Fruit fly (Drosophila melanogaster) whole organism, embryonic: ENCODE data around the gene Cp190.

ENCODE experiments used
- Abd-B ChIP-seq: fragments of 200-800 bp; sonication (Bioruptor generic); optimal IDR thresholded peaks from 2 replicates; lab custom pipeline; 2018; ENCODE audit warnings: missing biosample characterization, mild to moderate bottlenecking, missing genetic modification characterization, moderate library complexity
- Atf-2 ChIP-seq: fragments of 200-800 bp; sonication (Bioruptor generic); optimal IDR thresholded peaks from 2 replicates; lab custom pipeline; 2016; ENCODE audit warnings: missing biosample characterization, missing genetic modification characterization
- Awh ChIP-seq: fragments of 200-800 bp; sonication (Bioruptor generic); IDR thresholded peaks from 2 replicates; pipeline ENCODE4, ENCODE4 v1.3.6; 2022; ENCODE audit warnings: missing biosample characterization, missing genetic modification characterization
- BtbVII ChIP-seq: fragments of 200-800 bp; sonication (Bioruptor generic); optimal IDR thresholded peaks from 3 replicates; lab custom pipeline; 2017; ENCODE audit warnings: missing biosample characterization, mild to moderate bottlenecking, missing genetic modification characterization
- CG10462 ChIP-seq: fragments of 200-800 bp; sonication (Bioruptor generic); optimal IDR thresholded peaks from 2 replicates; lab custom pipeline; 2016; ENCODE audit warnings: missing biosample characterization, missing genetic modification characterization
- CG10979 ChIP-seq: fragments of 200-800 bp; sonication (Bioruptor generic); optimal IDR thresholded peaks from 2 replicates; lab custom pipeline; 2018; ENCODE audit warnings: missing biosample characterization, mild to moderate bottlenecking, missing genetic modification characterization, moderate library complexity
- CG12659 ChIP-seq: fragments of 200-800 bp; sonication (Bioruptor generic); optimal IDR thresholded peaks from 3 replicates; lab custom pipeline; 2017; ENCODE audit warnings: mild to moderate bottlenecking, missing biosample characterization, missing genetic modification reagents, missing genetic modification characterization
- CG13287 ChIP-seq: fragments of 200-800 bp; sonication (Bioruptor generic); IDR thresholded peaks from 2 replicates; pipeline ENCODE4 v1.3.6; 2022; ENCODE audit warnings: missing biosample characterization, missing genetic modification characterization; ENCODE audit not compliant: partially characterized antibody
- CG14710 ChIP-seq: fragments of 200-800 bp; sonication (Bioruptor generic); optimal IDR thresholded peaks from 3 replicates; lab custom pipeline; 2019; ENCODE audit warnings: missing biosample characterization, mild to moderate bottlenecking, missing genetic modification characterization, moderate library complexity
- CG1602 ChIP-seq: fragments of 200-800 bp; sonication (Bioruptor generic); optimal IDR thresholded peaks from 3 replicates; lab custom pipeline; 2016; ENCODE audit warnings: missing biosample characterization, missing genetic modification characterization
- CG16863 ChIP-seq: fragments of 200-800 bp; sonication (Bioruptor generic); optimal IDR thresholded peaks from 3 replicates; lab custom pipeline; 2016; ENCODE audit warnings: missing biosample characterization, missing genetic modification characterization
- CG2678 ChIP-seq: fragments of 200-800 bp; sonication (Bioruptor generic); optimal IDR thresholded peaks from 3 replicates; lab custom pipeline; 2019; ENCODE audit warnings: missing biosample characterization, mild to moderate bottlenecking, missing genetic modification characterization, moderate library complexity
- CG3065 ChIP-seq: fragments of 200-800 bp; sonication (Bioruptor generic); optimal IDR thresholded peaks from 2 replicates; lab custom pipeline; 2016; ENCODE audit warnings: missing biosample characterization, missing genetic modification characterization
- CG32772 ChIP-seq: fragments of 200-800 bp; sonication (Bioruptor generic); IDR thresholded peaks from 2 replicates; pipeline ENCODE4 v1.3.6; 2022; ENCODE audit warnings: missing biosample characterization, missing genetic modification characterization
- CG3726 ChIP-seq: fragments of 200-800 bp; sonication (Bioruptor generic); IDR thresholded peaks from 3 replicates; pipeline ENCODE4, ENCODE4 v1.3.6; 2022; ENCODE audit warnings: missing biosample characterization, missing genetic modification characterization
- CG3847 ChIP-seq: fragments of 200-800 bp; sonication (Bioruptor generic); IDR thresholded peaks from 2 replicates; pipeline ENCODE4 v1.3.6; 2022; ENCODE audit warnings: missing biosample characterization, missing genetic modification characterization
- CG4854 ChIP-seq: fragments of 200-800 bp; sonication (Bioruptor generic); optimal IDR thresholded peaks from 2 replicates; lab custom pipeline; 2016; ENCODE audit warnings: missing biosample characterization, missing genetic modification characterization, inconsistent platforms
- CG6654 ChIP-seq: fragments of 200-800 bp; sonication (Bioruptor generic); optimal IDR thresholded peaks from 2 replicates; lab custom pipeline; 2017; ENCODE audit warnings: missing biosample characterization, mild to moderate bottlenecking, missing genetic modification characterization
- CG8290 ChIP-seq, 3 experiments: fragments of 200-800 bp; sonication (Bioruptor generic); optimal IDR thresholded peaks; 2 replicates each; lab custom pipeline; 2016 to 2019; ENCODE audit warnings: missing biosample characterization in 3 of 3, missing genetic modification characterization in 3 of 3, mild to moderate bottlenecking in 2 of 3, moderate library complexity in 1 of 3
- CG9215 ChIP-seq: fragments of 200-800 bp; sonication (Bioruptor generic); IDR thresholded peaks from 2 replicates; pipeline ENCODE4 v1.3.6; 2022; ENCODE audit warnings: missing biosample characterization, missing genetic modification characterization
- CG9609 ChIP-seq: fragments of 200-800 bp; sonication (Bioruptor generic); optimal IDR thresholded peaks from 3 replicates; lab custom pipeline; 2016; ENCODE audit warnings: missing biosample characterization, missing genetic modification characterization
- CTCF ChIP-seq: fragments of 200-800 bp; sonication (Bioruptor generic); optimal IDR thresholded peaks from 2 replicates; lab custom pipeline; 2017; ENCODE audit warnings: missing biosample characterization, mild to moderate bottlenecking, missing genetic modification characterization, moderate library complexity
- CoRest ChIP-seq: fragments of 200-800 bp; sonication (Bioruptor generic); optimal IDR thresholded peaks from 3 replicates; lab custom pipeline; 2018; ENCODE audit warnings: missing biosample characterization, mild to moderate bottlenecking, missing genetic modification characterization, moderate library complexity
- CrebB ChIP-seq: fragments of 200-800 bp; sonication (Bioruptor generic); optimal IDR thresholded peaks from 3 replicates; lab custom pipeline; 2018; ENCODE audit warnings: missing biosample characterization, mild to moderate bottlenecking, missing genetic modification characterization
- D ChIP-seq, 2 experiments: fragments of 200-800 bp in 1 of 2; fragments of >200 bp in 1 of 2; sonication (Bioruptor generic) in 1 of 2; optimal IDR thresholded peaks; 2 replicates in 1 of 2; 3 replicates in 1 of 2; lab custom pipeline; 2017; ENCODE audit warnings: mild to moderate bottlenecking in 1 of 2, missing biosample characterization in 1 of 2, missing genetic modification characterization in 1 of 2, missing genetic modification reagents in 1 of 2
- HmgD ChIP-seq: fragments of 200-800 bp; sonication (Bioruptor generic); optimal IDR thresholded peaks from 3 replicates; lab custom pipeline; 2016; ENCODE audit warnings: missing biosample characterization, missing genetic modification characterization
- Lim3 ChIP-seq: fragments of 200-800 bp; sonication (Bioruptor generic); IDR thresholded peaks from 2 replicates; pipeline ENCODE4 v1.3.6; 2022; ENCODE audit warnings: missing biosample characterization, missing genetic modification characterization
- Max ChIP-seq: fragments of 200-800 bp; sonication (Bioruptor generic); optimal IDR thresholded peaks from 2 replicates; lab custom pipeline; 2016; ENCODE audit warnings: missing biosample characterization, mild to moderate bottlenecking, missing genetic modification characterization
- Meics ChIP-seq: fragments of 200-800 bp; sonication (Bioruptor generic); optimal IDR thresholded peaks from 2 replicates; lab custom pipeline; 2017; ENCODE audit warnings: missing biosample characterization, mild to moderate bottlenecking, missing genetic modification characterization
- Sry-δ ChIP-seq: fragments of 200-800 bp; sonication (Bioruptor generic); optimal IDR thresholded peaks from 2 replicates; lab custom pipeline; 2016; ENCODE audit warnings: missing biosample characterization, missing genetic modification characterization
- Stat92E ChIP-seq, 3 experiments: fragments of >200 bp in 2 of 3; fragments of 200-800 bp in 1 of 3; sonication (Bioruptor generic) in 1 of 3; optimal IDR thresholded peaks; 2 replicates each; lab custom pipeline; 2017 to 2019; ENCODE audit warnings: missing biosample characterization in 3 of 3, missing genetic modification characterization in 3 of 3, mild to moderate bottlenecking in 1 of 3, moderate library complexity in 1 of 3
- Taf1 ChIP-seq: fragments of 200-800 bp; sonication (Bioruptor generic); IDR thresholded peaks from 2 replicates; pipeline ENCODE4 v1.3.6; 2022; ENCODE audit warnings: missing biosample characterization, missing genetic modification characterization
- YL-1 ChIP-seq: fragments of 200-800 bp; sonication (Bioruptor generic); optimal IDR thresholded peaks from 3 replicates; lab custom pipeline; 2017; ENCODE audit warnings: missing biosample characterization, mild to moderate bottlenecking, missing genetic modification characterization
- az2 ChIP-seq: fragments of 200-800 bp; sonication (Bioruptor generic); optimal IDR thresholded peaks from 3 replicates; lab custom pipeline; 2016; ENCODE audit warnings: missing biosample characterization, missing genetic modification characterization
- cg ChIP-seq: fragments of 200-800 bp; sonication (Bioruptor generic); optimal IDR thresholded peaks from 3 replicates; lab custom pipeline; 2019; ENCODE audit warnings: missing biosample characterization, mild to moderate bottlenecking, missing genetic modification characterization, moderate library complexity
- chinmo ChIP-seq: fragments of 200-800 bp; sonication (Bioruptor generic); IDR thresholded peaks from 4 replicates; pipeline ENCODE4 v1.3.6; 2022; ENCODE audit warnings: missing biosample characterization, missing genetic modification characterization; ENCODE audit not compliant: partially characterized antibody
- corto ChIP-seq: fragments of 200-800 bp; sonication (Bioruptor generic); optimal IDR thresholded peaks from 2 replicates; lab custom pipeline; 2016; ENCODE audit warnings: missing biosample characterization, mild to moderate bottlenecking, missing genetic modification characterization, moderate library complexity
- dati ChIP-seq: fragments of 200-800 bp; sonication (Bioruptor generic); IDR thresholded peaks from 2 replicates; pipeline ENCODE4 v1.3.6; 2022; ENCODE audit warnings: missing biosample characterization, missing genetic modification characterization
- dpn ChIP-seq, 2 experiments: fragments of 200-800 bp; sonication (Bioruptor generic); optimal IDR thresholded peaks; 3 replicates each; lab custom pipeline; 2016; ENCODE audit warnings: missing biosample characterization in 2 of 2, missing genetic modification characterization in 2 of 2
- fd96Cb ChIP-seq: fragments of 200-800 bp; sonication (Bioruptor generic); optimal IDR thresholded peaks from 2 replicates; lab custom pipeline; 2018; ENCODE audit warnings: missing biosample characterization, mild to moderate bottlenecking, missing genetic modification characterization, moderate library complexity
- gce ChIP-seq: fragments of 200-800 bp; sonication (Bioruptor generic); IDR thresholded peaks from 3 replicates; pipeline ENCODE4 v1.3.6; 2022; ENCODE audit warnings: missing biosample characterization, missing genetic modification characterization
- gfzf ChIP-seq: fragments of 200-800 bp; sonication (Bioruptor generic); optimal IDR thresholded peaks from 2 replicates; lab custom pipeline; 2016; ENCODE audit warnings: missing biosample characterization, mild to moderate bottlenecking, missing genetic modification characterization, moderate library complexity
- kay ChIP-seq: fragments of 200-800 bp; sonication (Bioruptor generic); optimal IDR thresholded peaks from 2 replicates; lab custom pipeline; 2016; ENCODE audit warnings: missing biosample characterization, missing genetic modification characterization
- knrl ChIP-seq: fragments of 200-800 bp; sonication (Bioruptor generic); IDR thresholded peaks from 3 replicates; pipeline ENCODE4 v1.3.6; 2022; ENCODE audit warnings: missing biosample characterization, missing genetic modification characterization; ENCODE audit not compliant: partially characterized antibody
- lmd ChIP-seq: fragments of 200-800 bp; sonication (Bioruptor generic); IDR thresholded peaks from 2 replicates; pipeline ENCODE4 v1.3.6; 2022; ENCODE audit warnings: missing biosample characterization, missing genetic modification characterization
- nerfin-1 ChIP-seq: fragments of 200-800 bp; sonication (Bioruptor generic); optimal IDR thresholded peaks from 3 replicates; lab custom pipeline; 2019; ENCODE audit warnings: missing biosample characterization, mild to moderate bottlenecking, missing genetic modification characterization, moderate library complexity
- onecut ChIP-seq: fragments of 200-800 bp; sonication (Bioruptor generic); IDR thresholded peaks from 2 replicates; pipeline ENCODE4 v1.3.6; 2022; ENCODE audit warnings: missing biosample characterization, missing genetic modification characterization
- pita ChIP-seq: fragments of 200-800 bp; sonication (Bioruptor generic); optimal IDR thresholded peaks from 2 replicates; lab custom pipeline; 2017; ENCODE audit warnings: missing biosample characterization, mild to moderate bottlenecking, missing genetic modification characterization
- stc ChIP-seq: fragments of 200-800 bp; sonication (Bioruptor generic); IDR thresholded peaks from 2 replicates; pipeline ENCODE4 v1.3.6; 2022; ENCODE audit warnings: missing biosample characterization, missing genetic modification characterization
- wek ChIP-seq: fragments of 200-800 bp; sonication (Bioruptor generic); optimal IDR thresholded peaks from 3 replicates; lab custom pipeline; 2018; ENCODE audit warnings: missing biosample characterization, mild to moderate bottlenecking, missing genetic modification characterization, moderate library complexity
- zf30C ChIP-seq: fragments of 200-800 bp; sonication (Bioruptor generic); optimal IDR thresholded peaks from 3 replicates; lab custom pipeline; 2018; ENCODE audit warnings: missing biosample characterization, mild to moderate bottlenecking, missing genetic modification characterization

The Cp190 gene

dm6 chr3R:15287763-15288162 lies 12.7 kb upstream of the Cp190 start (continued):
- TF ChIP-seq gce (GFP tag; lab: Robert Waterston, UW) (no peak), CG10462 (GFP tag; lab: Kevin White, UChicago) (peak; percentile 82), lmd (no peak), zf30C (GFP tag; lab: Kevin White, UChicago) (peak; percentile 23), onecut (GFP tag; lab: Robert Waterston, UW) (no peak), gfzf (GFP tag; lab: Kevin White, UChicago) (peak; percentile 97), CG8290 (GFP tag; optimal IDR thresholded peaks at IDR 0.05; lab: Kevin White, UChicago) (peak; percentile 16), CG8290 (tag; optimal IDR thresholded peaks at IDR 0.05; lab: Kevin White, UChicago) (peak in 1 of 2 experiments; percentile 78), knrl (GFP tag; lab: Robert Waterston, UW) (no peak), CG3726 (GFP tag; lab: Robert Waterston, UW) (no peak), CG1602 (GFP tag; lab: Kevin White, UChicago) (no peak), wek (GFP tag; lab: Kevin White, UChicago) (no peak), cg (GFP tag; lab: Kevin White, UChicago) (peak; percentile 13), CG13287 (GFP tag; lab: Robert Waterston, UW) (no peak), CG3065 (GFP tag; lab: Kevin White, UChicago) (peak; percentile 7), Awh (GFP tag; lab: Robert Waterston, UW) (no peak), Abd-B (peak; percentile 64), Max (GFP tag; lab: Kevin White, UChicago) (peak; percentile 69), CG16863 (GFP tag; lab: Kevin White, UChicago) (no peak), YL-1 (GFP tag; lab: Kevin White, UChicago) (peak; percentile 49), stc (GFP tag; lab: Robert Waterston, UW) (no peak), CG32772 (GFP tag; lab: Robert Waterston, UW) (no peak), pita (GFP tag; lab: Kevin White, UChicago) (no peak), CG9215 (GFP tag; lab: Robert Waterston, UW) (no peak), CG3847 (GFP tag; lab: Robert Waterston, UW) (no peak), BtbVII (no peak), az2 (GFP tag; lab: Kevin White, UChicago) (no peak), CG4854 (peak; percentile 99), CG10979 (tag; lab: Kevin White, UChicago) (no peak), corto (GFP tag; lab: Kevin White, UChicago) (no peak), chinmo (GFP tag; lab: Robert Waterston, UW) (no peak), kay (GFP tag; lab: Kevin White, UChicago) (peak; percentile 42), Sry-δ (peak; percentile 68), CG2678 (tag; lab: Kevin White, UChicago) (no peak), CG6654 (GFP tag; lab: Kevin White, UChicago) (no peak), Stat92E (GFP tag; optimal IDR thresholded peaks at IDR 0.05; lab: Kevin White, UChicago) (no peak), CG9609 (GFP tag; lab: Kevin White, UChicago) (peak; percentile 12), Meics (GFP tag; lab: Kevin White, UChicago) (no peak), Atf-2 (GFP tag; lab: Kevin White, UChicago) (no peak), CG12659 (peak; percentile 57), dpn (GFP tag; optimal IDR thresholded peaks at IDR 0.05; lab: Kevin White, UChicago) (peak; percentile 34 to 39), Taf1 (GFP tag; lab: Robert Waterston, UW) (no peak), dati (GFP tag; lab: Robert Waterston, UW) (no peak), CTCF (GFP tag; lab: Kevin White, UChicago) (peak; percentile 52), HmgD (GFP tag; lab: Kevin White, UChicago) (peak; percentile 77), CG14710 (peak; percentile 70), CrebB (tag; lab: Kevin White, UChicago) (no peak), nerfin-1 (tag; lab: Kevin White, UChicago) (peak; percentile 23), D (optimal IDR thresholded peaks at IDR 0.05; lab: Kevin White, UChicago) (no peak), D (GFP tag; optimal IDR thresholded peaks at IDR 0.05; lab: Kevin White, UChicago) (no peak), Lim3 (GFP tag; lab: Robert Waterston, UW) (no peak), CoRest (tag; lab: Kevin White, UChicago) (peak; percentile 43), fd96Cb (tag; lab: Kevin White, UChicago) (no peak)
